Worm (Caenorhabditis elegans): ENCODE data around the gene C55C3.1.
A peak's percentile ranks its signal among the peaks of the same experiment; 100 is the strongest.

C55C3.1 gene

ce11 chrIV:5700372-5700771 lies 8.5 kb upstream of the C55C3.1 start:
- no peak for TF ChIP-seq nhr-90 (tag; optimal IDR thresholded peaks at IDR 0.05; ENCODE audit: poor library complexity)
- TF ChIP-seq nhr-85 (tag): peak; percentile 65
- no peak for TF ChIP-seq ets-5 (GFP tag; IDR thresholded peaks at IDR 0.05)
- TF ChIP-seq irx-1 (tag; optimal IDR thresholded peaks at IDR 0.05): no peak
- no peak for TF ChIP-seq mef-2 (tag; optimal IDR thresholded peaks at IDR 0.05)
- TF ChIP-seq nhr-12 (tag; optimal IDR thresholded peaks at IDR 0.05): no peak
- TF ChIP-seq blmp-1 (tag; optimal IDR thresholded peaks at IDR 0.05): peak; percentile 79
- no peak for TF ChIP-seq grh-1 (GFP tag; IDR thresholded peaks at IDR 0.05)
- TF ChIP-seq mep-1 (tag; optimal IDR thresholded peaks at IDR 0.05): peak; percentile 64
- no peak for TF ChIP-seq sptf-1 (tag; optimal IDR thresholded peaks at IDR 0.05)
- no peak for TF ChIP-seq ceh-82 (tag; optimal IDR thresholded peaks at IDR 0.05)

ce11 chrIV:5701646-5702045 lies 7.2 kb upstream of the C55C3.1 start:
- no peak for TF ChIP-seq nhr-47 (tag; optimal IDR thresholded peaks at IDR 0.05)
- TF ChIP-seq lin-14 (GFP tag; optimal IDR thresholded peaks at IDR 0.05): peak; percentile 44
- peak; percentile 62 for TF ChIP-seq blmp-1 (tag; optimal IDR thresholded peaks at IDR 0.05)
- TF ChIP-seq nhr-85 (tag): peak; percentile 82

- TF ChIP-seq efl-1 (optimal IDR thresholded peaks at IDR 0.05) (peak in 1 of 2 experiments; percentile 2), efl-1 (GFP tag; optimal IDR thresholded peaks at IDR 0.05 in 1 of 2) (no peak), tbx-2 (tag; optimal IDR thresholded peaks at IDR 0.05) (no peak)
Observed at ce11 chrIV:5703443-5703842, 5.5 kb upstream of the C55C3.1 start, which contains the start of the genes C55C3.73 and perm-5. Gene C55C3.73 (minus strand): TSS chrIV:5703451. Gene perm-5 (minus strand): TSS chrIV:5703468.

ce11 chrIV:5703917-5704316 lies 5.0 kb upstream of the C55C3.1 start:
- TF ChIP-seq lsy-2 (tag; optimal IDR thresholded peaks at IDR 0.05) (no peak), nhr-85 (tag) (peak; percentile 58), xbp-1 (tag; optimal IDR thresholded peaks at IDR 0.05) (no peak), jun-1 (tag; optimal IDR thresholded peaks at IDR 0.05) (no peak), unc-62 (GFP tag; optimal IDR thresholded peaks at IDR 0.05) (no peak), isw-1 (GFP tag; IDR thresholded peaks at IDR 0.05) (no peak), aha-1 (tag; optimal IDR thresholded peaks at IDR 0.05) (no peak), snpc-4 (tag; optimal IDR thresholded peaks at IDR 0.05) (no peak), ztf-11 (tag; optimal IDR thresholded peaks at IDR 0.05) (no peak), blmp-1 (tag; optimal IDR thresholded peaks at IDR 0.05) (peak; percentile 99), grh-1 (GFP tag; IDR thresholded peaks at IDR 0.05) (no peak)

- TF ChIP-seq mep-1 (tag; optimal IDR thresholded peaks at IDR 0.05): peak; percentile 3
- peak; percentile 27 for TF ChIP-seq snu-23 (GFP tag; optimal IDR thresholded peaks at IDR 0.05)
- no peak for TF ChIP-seq nhr-71 (tag; optimal IDR thresholded peaks at IDR 0.05)
- TF ChIP-seq dpl-1 (GFP tag; optimal IDR thresholded peaks at IDR 0.05): no peak
- peak in 1 of 6 experiments; percentile 59 for TF ChIP-seq elt-3 (tag; optimal IDR thresholded peaks at IDR 0.05)
- no peak for TF ChIP-seq tbx-2 (tag; optimal IDR thresholded peaks at IDR 0.05)
- TF ChIP-seq blmp-1 (tag; optimal IDR thresholded peaks at IDR 0.05): peak; percentile 79
- TF ChIP-seq fkh-10 (GFP tag; optimal IDR thresholded peaks at IDR 0.05): no peak
- TF ChIP-seq nhr-85 (tag): peak; percentile 46
Observed at ce11 chrIV:5706603-5707002, 2.3 kb upstream of the C55C3.1 start.

ce11 chrIV:5715341-5716112 lies 6.6 kb downstream of the C55C3.1 start:
- peak; percentile 29 for TF ChIP-seq fkh-10 (GFP tag; optimal IDR thresholded peaks at IDR 0.05)
- TF ChIP-seq ztf-11 (tag; optimal IDR thresholded peaks at IDR 0.05): no peak
- TF ChIP-seq efl-1 (optimal IDR thresholded peaks at IDR 0.05): no peak
- peak in 1 of 2 experiments; percentile 41 for TF ChIP-seq efl-1 (GFP tag; optimal IDR thresholded peaks at IDR 0.05 in 1 of 2)

ce11 chrIV:5723659-5724058 lies 14.8 kb downstream of the C55C3.1 start:
- TF ChIP-seq nhr-20 (tag; optimal IDR thresholded peaks at IDR 0.05) (no peak), lin-14 (GFP tag; optimal IDR thresholded peaks at IDR 0.05) (peak; percentile 50), ztf-11 (tag; optimal IDR thresholded peaks at IDR 0.05) (no peak), fkh-10 (GFP tag; optimal IDR thresholded peaks at IDR 0.05) (peak; percentile 70), nhr-85 (tag) (peak; percentile 39)
